Comparison of ENCODE assay signal across 2 worm cellular contexts in genomic region chrIII:9580039-9580891, ce11.
A peak's percentile ranks its signal among the peaks of the same experiment; 100 is the strongest.
TF ChIP-seq lines count a peak whose summit lies in the region.

TSS of gene ced-7 (minus strand) at chrIII:9580089.

TF ChIP-seq in whole organism, L1 larva, 84 proteins besides CTCF, POLR2A, EP300 and RAD21 (continued from another document):
- TF ChIP-seq ceh-82 (tag; optimal IDR thresholded peaks at IDR 0.05; lab: Kevin White, UChicago) (no peak), nhr-19 (GFP tag; conservative IDR thresholded peaks at IDR 0.05; lab: Robert Waterston, UW) (no peak), blmp-1 (tag; optimal IDR thresholded peaks at IDR 0.05; lab: Kevin White, UChicago) (peak; percentile 57), isw-1 (GFP tag; IDR thresholded peaks at IDR 0.05; lab: Robert Waterston, UW) (no peak), C16A3.4 (tag; optimal IDR thresholded peaks at IDR 0.05; lab: Kevin White, UChicago) (peak; percentile 42), efl-1 (optimal IDR thresholded peaks at IDR 0.05; lab: Kevin White, UChicago) (peak; percentile 30 to 39), efl-1 (GFP tag; optimal IDR thresholded peaks at IDR 0.05 in 1 of 2; lab: Kevin White, UChicago) (peak; percentile 49 to 92), sptf-1 (tag; optimal IDR thresholded peaks at IDR 0.05; lab: Kevin White, UChicago) (no peak), lsy-2 (tag; optimal IDR thresholded peaks at IDR 0.05; lab: Kevin White, UChicago) (peak; percentile 26 to 52), ets-5 (GFP tag; IDR thresholded peaks at IDR 0.05; lab: Robert Waterston, UW) (no peak), nhr-71 (tag; optimal IDR thresholded peaks at IDR 0.05; lab: Kevin White, UChicago) (peak; percentile 46), fkh-8 (tag; optimal IDR thresholded peaks at IDR 0.05; lab: Kevin White, UChicago) (peak; percentile 75), grh-1 (GFP tag; IDR thresholded peaks at IDR 0.05; lab: Robert Waterston, UW) (no peak), ceh-8 (GFP tag; optimal IDR thresholded peaks at IDR 0.05; lab: Kevin White, UChicago) (no peak)

TF ChIP-seq in whole organism, L4 larva, 104 proteins besides CTCF, POLR2A, EP300 and RAD21 (continued from another document):
- no peak for TF ChIP-seq daf-8 (GFP tag; IDR thresholded peaks at IDR 0.05; lab: Robert Waterston, UW)
- TF ChIP-seq ceh-82 (tag; optimal IDR thresholded peaks at IDR 0.05; lab: Kevin White, UChicago): no peak
- TF ChIP-seq madf-9 (GFP tag; conservative IDR thresholded peaks at IDR 0.05; lab: Robert Waterston, UW): no peak
- TF ChIP-seq lim-7 (GFP tag; IDR thresholded peaks at IDR 0.05; lab: Robert Waterston, UW): no peak
- TF ChIP-seq aha-1 (tag; lab: Kevin White, UChicago): no peak
- TF ChIP-seq ctbp-1 (GFP tag; IDR thresholded peaks at IDR 0.05; lab: Robert Waterston, UW): no peak
- no peak for TF ChIP-seq F37D6.2 (tag; optimal IDR thresholded peaks at IDR 0.05; lab: Kevin White, UChicago)
- no peak for TF ChIP-seq mxl-3 (GFP tag; optimal IDR thresholded peaks at IDR 0.05; lab: Kevin White, UChicago)
- peak in 1 of 2 experiments; percentile 28 for TF ChIP-seq lsy-2 (tag; optimal IDR thresholded peaks at IDR 0.05; lab: Kevin White, UChicago)
- no peak for TF ChIP-seq daf-16 (GFP tag; optimal IDR thresholded peaks at IDR 0.05; lab: Kevin White, UChicago)
- TF ChIP-seq daf-16 (tag; optimal IDR thresholded peaks at IDR 0.05; lab: Kevin White, UChicago): peak; percentile 77
- TF ChIP-seq lin-1 (GFP tag; IDR thresholded peaks at IDR 0.05; lab: Robert Waterston, UW): no peak
- peak; percentile 49 for TF ChIP-seq lin-38 (GFP tag; IDR thresholded peaks at IDR 0.05; lab: Robert Waterston, UW)
- no peak for TF ChIP-seq nhr-28 (tag; optimal IDR thresholded peaks at IDR 0.05; lab: Kevin White, UChicago)
- TF ChIP-seq ceh-44 (GFP tag; IDR thresholded peaks at IDR 0.05; lab: Robert Waterston, UW): no peak
- no peak for TF ChIP-seq Y105C5A.15 (GFP tag; IDR thresholded peaks at IDR 0.05; lab: Robert Waterston, UW)
- TF ChIP-seq dmd-6 (GFP tag; IDR thresholded peaks at IDR 0.05; lab: Robert Waterston, UW): no peak
- TF ChIP-seq zfp-2 (tag; optimal IDR thresholded peaks at IDR 0.05; lab: Kevin White, UChicago): no peak
